Worm (Caenorhabditis elegans): ENCODE results near the gene Y49F6C.2.

ce11 chrII:3373875-3374274, 4.5 kb upstream of the Y49F6C.2 start:
- no peak for TF ChIP-seq sptf-2 (GFP tag; optimal IDR thresholded peaks at IDR 0.05)
- TF ChIP-seq hmg-20 (GFP tag; IDR thresholded peaks at IDR 0.05), result no peak
- TF ChIP-seq unc-62 (GFP tag; optimal IDR thresholded peaks at IDR 0.05), result no peak
- no peak for TF ChIP-seq snpc-1.1 (tag; optimal IDR thresholded peaks at IDR 0.05; ENCODE audit: insufficient read depth)
- TF ChIP-seq tbx-9 (tag; optimal IDR thresholded peaks at IDR 0.05; ENCODE audit: borderline replicate concordance), result no peak
- no peak for TF ChIP-seq lin-26 (GFP tag; IDR thresholded peaks at IDR 0.05)
- no peak for TF ChIP-seq lin-40 (tag; optimal IDR thresholded peaks at IDR 0.05)
- no peak for TF ChIP-seq nhr-90 (tag; optimal IDR thresholded peaks at IDR 0.05)
- TF ChIP-seq hrde-1 (tag; optimal IDR thresholded peaks at IDR 0.05; ENCODE audit: borderline replicate concordance), result no peak
- no peak for TF ChIP-seq dpl-1 (GFP tag; optimal IDR thresholded peaks at IDR 0.05)
- no peak for TF ChIP-seq him-1 (tag; optimal IDR thresholded peaks at IDR 0.05)
- no peak for TF ChIP-seq ztf-28 (GFP tag; IDR thresholded peaks at IDR 0.05)
- TF ChIP-seq lin-35 (GFP tag; optimal IDR thresholded peaks at IDR 0.05), result no peak

Measured in whole organism, young adult.